Worm (Caenorhabditis elegans) whole organism, young adult: ENCODE measurements around the gene acr-17.

Experiments
- B0035.1 ChIP-seq: sonication (generic microtip); optimal IDR thresholded peaks from 2 replicates; lab custom pipeline; 2016; ENCODE audit warnings: missing genetic modification characterization, mild to moderate bottlenecking, missing compliant biosample characterization, missing genotype, missing genetic modification reagents
- B0336.3 ChIP-seq: fragments of 200-800 bp; sonication (Bioruptor generic); IDR thresholded peaks from 2 replicates; pipeline ENCODE4 v1.3.6; 2022; ENCODE audit warnings: missing genetic modification characterization, missing compliant biosample characterization
- D2030.7 ChIP-seq: fragments of 200-800 bp; sonication (Bioruptor generic); IDR thresholded peaks from 2 replicates; pipeline ENCODE4 v1.3.6; 2022; ENCODE audit warnings: missing genetic modification reagents, missing genetic modification characterization, missing compliant biosample characterization
- F10E7.11 ChIP-seq: sonication (generic microtip); optimal IDR thresholded peaks from 2 replicates; lab custom pipeline; 2017; ENCODE audit warnings: mild to moderate bottlenecking, missing genetic modification characterization, moderate library complexity, missing compliant biosample characterization
- F23B12.7 ChIP-seq: sonication (generic microtip); optimal IDR thresholded peaks from 2 replicates; lab custom pipeline; 2017; ENCODE audit warnings: missing genetic modification characterization, mild to moderate bottlenecking, missing compliant biosample characterization, antibody characterized with exemption, moderate library complexity; ENCODE audit not compliant: insufficient read depth
- F39B2.1 ChIP-seq: fragments of 200-800 bp; sonication (Bioruptor generic); IDR thresholded peaks from 2 replicates; pipeline ENCODE4 v1.3.6; 2022; ENCODE audit warnings: missing genetic modification reagents, missing genetic modification characterization, missing compliant biosample characterization
- F49E8.2 ChIP-seq: sonication (generic microtip); optimal IDR thresholded peaks from 3 replicates; lab custom pipeline; 2017; ENCODE audit warnings: missing genetic modification characterization, mild to moderate bottlenecking, missing compliant biosample characterization, antibody characterized with exemption, moderate library complexity; ENCODE audit not compliant: insufficient read depth
- F57A8.1 ChIP-seq: fragments of 200-800 bp; sonication (Bioruptor generic); optimal IDR thresholded peaks from 2 replicates; lab custom pipeline; 2018; ENCODE audit warnings: mild to moderate bottlenecking, missing genetic modification characterization, moderate library complexity, missing compliant biosample characterization
- K11D2.4 ChIP-seq: fragments of 200-800 bp; sonication (Bioruptor generic); IDR thresholded peaks from 2 replicates; pipeline ENCODE4 v1.3.6; 2022; ENCODE audit warnings: missing genetic modification reagents, missing genetic modification characterization, missing compliant biosample characterization
- Y53F4B.3 ChIP-seq: fragments of 200-800 bp; sonication (Bioruptor generic); IDR thresholded peaks from 2 replicates; pipeline ENCODE4 v1.3.6; 2022; ENCODE audit warnings: missing genetic modification reagents, missing genetic modification characterization, missing compliant biosample characterization
- Y53G8AR.9 ChIP-seq: fragments of 200-800 bp; sonication (Bioruptor generic); conservative IDR thresholded peaks from 2 replicates; pipeline ENCODE4 v1.3.6; 2022; ENCODE audit warnings: missing genetic modification reagents, missing genetic modification characterization, missing compliant biosample characterization
- aptf-2 ChIP-seq: fragments of 200-800 bp; sonication (Bioruptor generic); conservative IDR thresholded peaks from 2 replicates; pipeline ENCODE4 v1.3.6; 2022; ENCODE audit warnings: missing genetic modification reagents, missing genetic modification characterization, missing compliant biosample characterization
- atf-7 ChIP-seq: sonication (generic microtip); optimal IDR thresholded peaks from 2 replicates; lab custom pipeline; 2017; ENCODE audit warnings: mild to moderate bottlenecking, missing genetic modification characterization, missing compliant biosample characterization
- bed-2 ChIP-seq: fragments of 200-800 bp; sonication (Bioruptor generic); IDR thresholded peaks from 2 replicates; pipeline ENCODE4 v1.3.6; 2022; ENCODE audit warnings: missing genetic modification reagents, missing genetic modification characterization, missing compliant biosample characterization
- ccch-3 ChIP-seq: fragments of 200-800 bp; sonication (Bioruptor generic); optimal IDR thresholded peaks from 2 replicates; lab custom pipeline; 2018; ENCODE audit warnings: mild to moderate bottlenecking, missing genetic modification characterization, missing compliant biosample characterization
- cebp-1 ChIP-seq, 2 experiments: fragments of 200-800 bp in 1 of 2; sonication (Bioruptor generic) in 1 of 2; sonication (generic microtip) in 1 of 2; IDR thresholded peaks in 1 of 2; optimal IDR thresholded peaks in 1 of 2; 2 replicates each; pipeline versions ENCODE4 v1.3.6 to Lab custom; 2017 to 2022; ENCODE audit warnings: missing compliant biosample characterization in 2 of 2, missing genetic modification characterization in 2 of 2, mild to moderate bottlenecking in 1 of 2, missing genetic modification reagents in 1 of 2, moderate library complexity in 1 of 2
- dox-1 ChIP-seq: fragments of 200-800 bp; sonication (Bioruptor generic); IDR thresholded peaks from 2 replicates; pipeline ENCODE4 v1.3.6; 2022; ENCODE audit warnings: missing genetic modification reagents, missing genetic modification characterization, missing compliant biosample characterization
- egl-18 ChIP-seq: fragments of 200-800 bp; sonication (Bioruptor generic); IDR thresholded peaks from 2 replicates; pipeline ENCODE4 v1.3.6; 2022; ENCODE audit warnings: missing genetic modification reagents, missing genetic modification characterization, missing compliant biosample characterization
- fkh-3 ChIP-seq: sonication (generic microtip); optimal IDR thresholded peaks from 2 replicates; lab custom pipeline; 2016; ENCODE audit warnings: mild to moderate bottlenecking, missing genetic modification characterization, missing compliant biosample characterization
- him-1 ChIP-seq: sonication (generic microtip); optimal IDR thresholded peaks from 2 replicates; lab custom pipeline; 2016; ENCODE audit warnings: missing genotype, missing genetic modification reagents, missing genetic modification characterization, missing compliant biosample characterization
- hmg-1.2 ChIP-seq: fragments of 200-800 bp; sonication (Bioruptor generic); IDR thresholded peaks from 2 replicates; pipeline ENCODE4 v1.3.6; 2022; ENCODE audit warnings: missing genetic modification reagents, missing genetic modification characterization, missing compliant biosample characterization
- hsf-1 ChIP-seq: fragments of 200-800 bp; sonication (Bioruptor generic); IDR thresholded peaks from 2 replicates; pipeline ENCODE4 v1.3.6; 2022; ENCODE audit warnings: missing genetic modification reagents, missing genetic modification characterization, missing compliant biosample characterization
- let-607 ChIP-seq, 2 experiments: fragments of 200-800 bp in 1 of 2; sonication (Bioruptor generic) in 1 of 2; sonication (generic microtip) in 1 of 2; optimal IDR thresholded peaks; 2 replicates each; lab custom pipeline; 2016 to 2018; ENCODE audit warnings: mild to moderate bottlenecking in 2 of 2, missing compliant biosample characterization in 2 of 2, missing genetic modification characterization in 2 of 2, moderate library complexity in 2 of 2, missing genotype in 1 of 2
- lin-40 ChIP-seq: sonication (generic microtip); optimal IDR thresholded peaks from 2 replicates; lab custom pipeline; 2016; ENCODE audit warnings: missing genetic modification characterization, mild to moderate bottlenecking, missing compliant biosample characterization, missing genotype, missing genetic modification reagents
- lsl-1 ChIP-seq: fragments of 200-800 bp; sonication (Bioruptor generic); optimal IDR thresholded peaks from 2 replicates; lab custom pipeline; 2018; ENCODE audit warnings: mild to moderate bottlenecking, missing genetic modification characterization, moderate library complexity, missing compliant biosample characterization
- madf-3 ChIP-seq: fragments of 200-800 bp; sonication (Bioruptor generic); IDR thresholded peaks from 2 replicates; pipeline ENCODE4 v1.3.6; 2022; ENCODE audit warnings: missing genetic modification reagents, missing genetic modification characterization, missing compliant biosample characterization
- mcd-1 ChIP-seq: fragments of 200-800 bp; sonication (Bioruptor generic); IDR thresholded peaks from 2 replicates; pipeline ENCODE4 v1.3.6; 2022; ENCODE audit warnings: missing genetic modification reagents, missing genetic modification characterization, missing compliant biosample characterization
- nhr-179 ChIP-seq: sonication (generic microtip); optimal IDR thresholded peaks from 2 replicates; lab custom pipeline; 2016; ENCODE audit warnings: mild to moderate bottlenecking, missing genetic modification characterization, missing compliant biosample characterization
- pbrm-1 ChIP-seq: fragments of 200-800 bp; sonication (Bioruptor generic); IDR thresholded peaks from 2 replicates; pipeline ENCODE4 v1.3.6; 2022; ENCODE audit warnings: missing genetic modification reagents, missing genetic modification characterization, missing compliant biosample characterization
- rec-8 ChIP-seq, 2 experiments: sonication (generic microtip); optimal IDR thresholded peaks; 2 replicates each; lab custom pipeline; 2016; ENCODE audit warnings: mild to moderate bottlenecking in 2 of 2, missing genetic modification characterization in 2 of 2, missing genetic modification reagents in 2 of 2, missing genotype in 2 of 2, missing biosample characterization in 1 of 2, missing compliant biosample characterization in 1 of 2, moderate library complexity in 1 of 2
- rpc-1 ChIP-seq, 2 experiments: fragments of 150-350 bp in 1 of 2; sonication (generic microtip) in 1 of 2; optimal IDR thresholded peaks; 2 replicates each; lab custom pipeline; 2014 to 2018; ENCODE audit warnings: missing biosample characterization in 1 of 2, missing genetic modification characterization in 1 of 2, missing genetic modification reagents in 1 of 2, missing genotype in 1 of 2
- snpc-1.1 ChIP-seq: sonication (generic microtip); optimal IDR thresholded peaks from 2 replicates; lab custom pipeline; 2017; ENCODE audit warnings: missing genetic modification characterization, mild to moderate bottlenecking, missing compliant biosample characterization, antibody characterized with exemption, moderate library complexity, missing genotype, missing genetic modification reagents; ENCODE audit not compliant: insufficient read depth
- snpc-4 ChIP-seq, 5 experiments: fragments of 150-350 bp in 1 of 5; sonication (generic microtip) in 4 of 5; optimal IDR thresholded peaks; 2 replicates each; lab custom pipeline; 2014 to 2018; ENCODE audit warnings: missing genetic modification characterization in 5 of 5, missing biosample characterization in 3 of 5, antibody characterized with exemption in 2 of 5, mild to moderate bottlenecking in 2 of 5, missing compliant biosample characterization in 2 of 5, missing genotype in 2 of 5, moderate library complexity in 2 of 5, missing genetic modification reagents in 1 of 5
- sptf-2 ChIP-seq: fragments of 200-800 bp; sonication (Bioruptor generic); optimal IDR thresholded peaks from 2 replicates; lab custom pipeline; 2018; ENCODE audit warnings: mild to moderate bottlenecking, missing genetic modification characterization, missing compliant biosample characterization
- tbp1 ChIP-seq: fragments of 200-800 bp; sonication (Bioruptor generic); optimal IDR thresholded peaks from 2 replicates; lab custom pipeline; 2018; ENCODE audit warnings: mild to moderate bottlenecking, missing genetic modification characterization, missing compliant biosample characterization
- unc-130 ChIP-seq: sonication (generic microtip); optimal IDR thresholded peaks from 2 replicates; lab custom pipeline; 2016; ENCODE audit warnings: missing genetic modification reagents, missing genetic modification characterization, missing compliant biosample characterization
- xnd-1 ChIP-seq: sonication (generic microtip); optimal IDR thresholded peaks from 2 replicates; lab custom pipeline; 2016; ENCODE audit warnings: missing genotype, missing genetic modification reagents, missing genetic modification characterization, missing compliant biosample characterization
- zfh-2 ChIP-seq: fragments of 200-800 bp; sonication (Bioruptor generic); conservative IDR thresholded peaks from 2 replicates; pipeline ENCODE4 v1.3.6; 2022; ENCODE audit warnings: missing genetic modification reagents, missing genetic modification characterization, missing compliant biosample characterization
- zim-3 ChIP-seq: sonication (generic microtip); optimal IDR thresholded peaks from 2 replicates; lab custom pipeline; 2017; ENCODE audit warnings: mild to moderate bottlenecking, missing genetic modification characterization, moderate library complexity, missing compliant biosample characterization
- ztf-18 ChIP-seq: sonication (generic microtip); optimal IDR thresholded peaks from 2 replicates; lab custom pipeline; 2016; ENCODE audit warnings: missing genotype, mild to moderate bottlenecking, missing genetic modification characterization, missing compliant biosample characterization
- ztf-28 ChIP-seq: fragments of 200-800 bp; sonication (Bioruptor generic); IDR thresholded peaks from 2 replicates; pipeline ENCODE4 v1.3.6; 2022; ENCODE audit warnings: missing genetic modification reagents, missing genetic modification characterization, missing compliant biosample characterization

Gene acr-17

DNA sequence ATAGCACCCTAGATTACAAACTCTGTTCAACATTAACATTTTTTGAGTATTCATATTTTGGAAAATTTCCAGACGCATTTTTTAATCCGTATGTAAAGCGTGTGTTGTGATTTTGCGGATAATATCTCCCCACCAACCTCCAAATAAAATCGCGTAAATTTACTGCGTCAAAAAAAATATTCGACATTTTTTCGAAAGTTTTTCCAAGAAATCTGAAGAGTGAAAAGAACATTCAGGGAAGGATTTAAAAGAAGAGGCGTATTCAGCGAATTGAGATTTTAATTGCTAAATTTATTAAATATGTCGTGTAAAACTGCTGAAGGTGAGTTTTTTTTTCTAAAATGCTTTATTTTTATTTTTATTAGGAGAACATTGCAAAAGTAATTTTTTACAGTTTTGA is 34.6 kb upstream of the acr-17 start, which contains the start of gene nhr-290 (continued):
- no peak for TF ChIP-seq madf-3 (GFP tag; lab: Robert Waterston, UW)
- TF ChIP-seq, all 124 proteins: peak for 0

DNA sequence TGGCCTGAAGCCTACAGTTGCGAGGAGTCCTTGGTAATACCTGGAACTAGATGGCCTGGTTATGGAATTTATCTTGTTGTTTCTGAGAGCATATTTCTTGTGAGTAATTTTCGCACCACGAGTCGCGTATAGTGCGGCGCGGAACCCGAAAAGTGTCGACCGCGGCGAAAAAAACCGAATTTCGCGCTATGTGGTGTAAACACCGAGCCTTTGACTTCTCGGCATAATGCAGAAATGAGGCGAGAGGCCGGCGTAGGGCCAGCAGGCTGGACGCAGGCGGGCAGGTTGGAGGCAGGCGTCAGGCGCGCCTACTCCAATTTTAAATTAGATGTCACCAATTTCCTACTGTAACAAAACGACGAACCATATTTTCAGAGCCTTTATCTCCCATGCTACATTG is 32.7 kb upstream of the acr-17 start:
- TF ChIP-seq egl-18 (GFP tag; lab: Robert Waterston, UW) (0 out of 2 replicates have a peak, but pooled peaks have one; percentile 27), rec-8 (tag; optimal IDR thresholded peaks at IDR 0.05; lab: Kevin White, UChicago) (no peak), snpc-1.1 (peak; percentile 32), mcd-1 (GFP tag; lab: Robert Waterston, UW) (0 out of 2 replicates have a peak, but pooled peaks have one; percentile 14), snpc-4 (GFP tag; optimal IDR thresholded peaks at IDR 0.05; lab: Kevin White, UChicago) (no peak), snpc-4 (tag; optimal IDR thresholded peaks at IDR 0.05; lab: Kevin White, UChicago) (peak in 2 of 4 experiments; percentile 63 to 80), zfh-2 (peak; percentile 79), tbp1 (GFP tag; lab: Kevin White, UChicago) (no peak), xnd-1 (tag; lab: Kevin White, UChicago) (no peak), hmg-1.2 (peak; percentile 53), nhr-179 (tag; lab: Kevin White, UChicago) (no peak)

DNA sequence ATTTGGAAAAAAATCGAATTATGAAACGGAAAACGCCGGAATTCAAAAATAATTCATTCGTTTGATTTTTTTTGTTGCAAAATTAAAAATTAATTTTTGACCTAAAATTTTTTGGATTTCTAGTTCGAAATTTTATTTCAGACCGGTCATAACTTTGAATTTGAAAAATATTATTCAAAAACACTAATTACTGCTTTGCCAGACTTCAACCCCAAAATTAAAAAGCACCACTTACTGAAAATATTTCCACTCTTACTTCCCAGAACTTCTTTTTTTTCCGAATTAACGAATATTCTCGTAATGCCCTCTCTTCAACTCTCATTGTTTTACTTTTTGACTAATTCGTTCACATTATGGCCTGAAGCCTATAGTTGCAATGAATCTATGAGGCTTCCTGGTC is 30.8 kb upstream of the acr-17 start, which contains the start of gene srt-4:
srt-4 (plus strand) TSS at position 301 of the 400 bp plus-strand sequence.
- TF ChIP-seq F57A8.1 (GFP tag; lab: Kevin White, UChicago) (no peak), bed-2 (GFP tag; lab: Robert Waterston, UW) (no peak), ccch-3 (GFP tag; lab: Kevin White, UChicago) (no peak), tbp1 (GFP tag; lab: Kevin White, UChicago) (no peak), Y53G8AR.9 (GFP tag; lab: Robert Waterston, UW) (no peak), B0336.3 (GFP tag; lab: Robert Waterston, UW) (no peak), dox-1 (GFP tag; lab: Robert Waterston, UW) (no peak), lsl-1 (GFP tag; lab: Kevin White, UChicago) (no peak), hsf-1 (GFP tag; lab: Robert Waterston, UW) (no peak), mcd-1 (GFP tag; lab: Robert Waterston, UW) (no peak), F49E8.2 (no peak), K11D2.4 (GFP tag; lab: Robert Waterston, UW) (no peak), him-1 (no peak), F23B12.7 (tag; lab: Kevin White, UChicago) (no peak), D2030.7 (GFP tag; lab: Robert Waterston, UW) (no peak), hmg-1.2 (no peak), lin-40 (tag; lab: Kevin White, UChicago) (no peak), F39B2.1 (GFP tag; lab: Robert Waterston, UW) (no peak)

DNA sequence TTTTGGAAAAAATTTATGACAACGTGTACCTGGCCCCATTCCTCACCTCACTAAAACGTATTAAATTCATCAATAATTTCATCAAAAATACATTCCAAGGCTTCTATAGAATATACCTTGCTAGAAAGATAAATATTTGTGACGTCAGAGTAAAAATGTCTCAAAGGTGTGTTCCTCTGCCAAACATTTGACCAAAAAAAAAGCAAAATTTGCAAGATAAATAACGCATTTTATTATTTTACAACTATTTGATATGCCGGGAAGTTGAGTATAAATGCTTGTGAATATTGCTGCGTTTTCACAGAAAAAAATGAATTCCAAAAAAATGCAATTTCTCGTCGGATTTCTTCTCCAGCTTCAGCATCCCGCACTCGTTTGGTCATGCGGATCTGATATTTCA is 27.9 kb upstream of the acr-17 start, which contains the start of gene C29G2.3:
C29G2.3 (plus strand) TSS at position 301 of the 400 bp plus-strand sequence.
- TF ChIP-seq ztf-18, result no peak
- TF ChIP-seq atf-7 (tag; lab: Kevin White, UChicago), result no peak
- TF ChIP-seq fkh-3 (tag; lab: Kevin White, UChicago), result no peak
- TF ChIP-seq rpc-1 (optimal IDR thresholded peaks at IDR 0.05; lab: Kevin White, UChicago), result no peak
- TF ChIP-seq rpc-1 (tag; optimal IDR thresholded peaks at IDR 0.05; lab: Kevin White, UChicago), result no peak
- TF ChIP-seq F10E7.11 (tag; lab: Kevin White, UChicago), result no peak
- TF ChIP-seq pbrm-1 (GFP tag; lab: Robert Waterston, UW), result no peak
- TF ChIP-seq zim-3, result no peak
- TF ChIP-seq ztf-28 (GFP tag; lab: Robert Waterston, UW), result no peak
- no peak for TF ChIP-seq cebp-1 (GFP tag; IDR thresholded peaks at IDR 0.05; lab: Robert Waterston, UW)
- no peak for TF ChIP-seq cebp-1 (tag; optimal IDR thresholded peaks at IDR 0.05; lab: Kevin White, UChicago)
- TF ChIP-seq B0035.1 (tag; lab: Kevin White, UChicago), result no peak
- no peak for TF ChIP-seq F49E8.2
- TF ChIP-seq Y53F4B.3, result no peak
- no peak for TF ChIP-seq egl-18 (GFP tag; lab: Robert Waterston, UW)
- TF ChIP-seq aptf-2 (GFP tag; lab: Robert Waterston, UW), result no peak
- no peak for TF ChIP-seq let-607 (tag; optimal IDR thresholded peaks at IDR 0.05; lab: Kevin White, UChicago)
- TF ChIP-seq sptf-2 (GFP tag; lab: Kevin White, UChicago), result no peak
- TF ChIP-seq unc-130 (GFP tag; lab: Kevin White, UChicago), result no peak
